Fruit fly (Drosophila melanogaster) whole organism, prepupa: ENCODE results near the gene Med.
A peak's percentile ranks its signal among the peaks of the same experiment; 100 is the strongest.

Experiments
- Blimp-1 ChIP-seq: fragments of 200-800 bp; sonication (Bioruptor generic); optimal IDR thresholded peaks from 3 replicates; lab custom pipeline; 2017; ENCODE audit warnings: missing biosample characterization, missing genetic modification characterization, mild to moderate bottlenecking, moderate library complexity, missing genetic modification reagents
- CG10631 ChIP-seq: fragments of 200-800 bp; sonication (Bioruptor generic); optimal IDR thresholded peaks from 2 replicates; lab custom pipeline; 2016; ENCODE audit warnings: missing biosample characterization, missing genetic modification characterization
- CG11902 ChIP-seq: fragments of 200-800 bp; sonication (Bioruptor generic); optimal IDR thresholded peaks from 3 replicates; lab custom pipeline; 2016; ENCODE audit warnings: missing biosample characterization, missing genetic modification characterization
- CG15336 ChIP-seq: fragments of 200-800 bp; sonication (Bioruptor generic); IDR thresholded peaks from 2 replicates; pipeline ENCODE4 v1.3.6; 2022; ENCODE audit warnings: missing biosample characterization, missing genetic modification characterization
- CG1621 ChIP-seq: fragments of 200-800 bp; sonication (Bioruptor generic); optimal IDR thresholded peaks from 3 replicates; lab custom pipeline; 2018; ENCODE audit warnings: missing biosample characterization, mild to moderate bottlenecking, missing genetic modification characterization
- CG31627 ChIP-seq: fragments of 200-800 bp; sonication (Bioruptor generic); optimal IDR thresholded peaks from 3 replicates; lab custom pipeline; 2016; ENCODE audit warnings: missing biosample characterization, missing genetic modification characterization
- CG32006 ChIP-seq: fragments of 200-800 bp; sonication (Bioruptor generic); optimal IDR thresholded peaks from 3 replicates; lab custom pipeline; 2017; ENCODE audit warnings: missing biosample characterization, mild to moderate bottlenecking, missing genetic modification characterization
- CG3919 ChIP-seq: fragments of 200-800 bp; sonication (Bioruptor generic); optimal IDR thresholded peaks from 3 replicates; lab custom pipeline; 2016; ENCODE audit warnings: missing biosample characterization, missing genetic modification characterization
- CG4318 ChIP-seq: fragments of 200-800 bp; sonication (Bioruptor generic); optimal IDR thresholded peaks from 3 replicates; lab custom pipeline; 2017; ENCODE audit warnings: missing biosample characterization, mild to moderate bottlenecking, missing genetic modification characterization
- CG6163 ChIP-seq: fragments of 200-800 bp; sonication (Bioruptor generic); IDR thresholded peaks from 3 replicates; pipeline ENCODE4 v1.3.6; 2022; ENCODE audit warnings: missing biosample characterization, missing genetic modification characterization
- CG6276 ChIP-seq: fragments of 200-800 bp; sonication (Bioruptor generic); optimal IDR thresholded peaks from 2 replicates; lab custom pipeline; 2017; ENCODE audit warnings: missing biosample characterization, mild to moderate bottlenecking, missing genetic modification characterization
- CG6792 ChIP-seq: fragments of 200-800 bp; sonication (Bioruptor generic); optimal IDR thresholded peaks from 3 replicates; lab custom pipeline; 2016; ENCODE audit warnings: missing biosample characterization, missing genetic modification characterization
- CG6808 ChIP-seq: fragments of 200-800 bp; sonication (Bioruptor generic); optimal IDR thresholded peaks from 3 replicates; lab custom pipeline; 2017; ENCODE audit warnings: missing biosample characterization, missing genetic modification characterization, mild to moderate bottlenecking, moderate library complexity, missing genetic modification reagents
- CG6854 ChIP-seq: fragments of 200-800 bp; sonication (Bioruptor generic); optimal IDR thresholded peaks from 2 replicates; lab custom pipeline; 2017; ENCODE audit warnings: missing biosample characterization, mild to moderate bottlenecking, missing genetic modification characterization
- CG7368 ChIP-seq: fragments of 200-800 bp; sonication (Bioruptor generic); optimal IDR thresholded peaks from 3 replicates; lab custom pipeline; 2016; ENCODE audit warnings: missing biosample characterization, missing genetic modification characterization
- CG8119 ChIP-seq: fragments of 200-800 bp; sonication (Bioruptor generic); IDR thresholded peaks from 3 replicates; pipeline ENCODE4 v1.3.6; 2022; ENCODE audit warnings: missing biosample characterization, missing genetic modification characterization
- CG8319 ChIP-seq: fragments of 200-800 bp; sonication (Bioruptor generic); optimal IDR thresholded peaks from 3 replicates; lab custom pipeline; 2016; ENCODE audit warnings: missing biosample characterization, missing genetic modification characterization
- CG9139 ChIP-seq: fragments of 200-800 bp; sonication (Bioruptor generic); optimal IDR thresholded peaks from 3 replicates; lab custom pipeline; 2017; ENCODE audit warnings: missing biosample characterization, mild to moderate bottlenecking, missing genetic modification characterization
- Eip78C ChIP-seq: fragments of 200-800 bp; sonication (Bioruptor generic); peaks from one replicate; lab custom pipeline; 2016; ENCODE audit warnings: missing biosample characterization, missing genetic modification characterization
- Eip93F ChIP-seq: fragments of 200-800 bp; sonication (Bioruptor generic); optimal IDR thresholded peaks from 2 replicates; lab custom pipeline; 2016; ENCODE audit warnings: missing biosample characterization, mild to moderate bottlenecking, missing genetic modification characterization
- Ets96B ChIP-seq: fragments of 200-800 bp; optimal IDR thresholded peaks from 2 replicates; lab custom pipeline; 2019; ENCODE audit warnings: missing biosample characterization, mild to moderate bottlenecking, missing genetic modification characterization, moderate library complexity
- Hr39 ChIP-seq: fragments of 200-800 bp; sonication (Bioruptor generic); optimal IDR thresholded peaks from 2 replicates; lab custom pipeline; 2016; ENCODE audit warnings: missing biosample characterization, missing genetic modification characterization
- Lpt ChIP-seq: fragments of 200-800 bp; sonication (Bioruptor generic); optimal IDR thresholded peaks from 3 replicates; lab custom pipeline; 2016; ENCODE audit warnings: missing biosample characterization, missing genetic modification characterization
- Smox ChIP-seq: fragments of 200-800 bp; sonication (Bioruptor generic); optimal IDR thresholded peaks from 3 replicates; lab custom pipeline; 2016; ENCODE audit warnings: missing biosample characterization, missing genetic modification characterization
- Sox102F ChIP-seq: fragments of 200-800 bp; sonication (Bioruptor generic); optimal IDR thresholded peaks from 2 replicates; lab custom pipeline; 2016; ENCODE audit warnings: missing biosample characterization, mild to moderate bottlenecking, missing genetic modification characterization
- Sox14 ChIP-seq: fragments of 200-800 bp; sonication (Bioruptor generic); optimal IDR thresholded peaks from 3 replicates; lab custom pipeline; 2016; ENCODE audit warnings: missing biosample characterization, missing genetic modification characterization
- acj6 ChIP-seq: fragments of 200-800 bp; sonication (Bioruptor generic); optimal IDR thresholded peaks from 3 replicates; lab custom pipeline; 2016; ENCODE audit warnings: missing biosample characterization, missing genetic modification characterization
- dsx ChIP-seq: fragments of 200-800 bp; optimal IDR thresholded peaks from 3 replicates; lab custom pipeline; 2019; ENCODE audit warnings: missing biosample characterization, mild to moderate bottlenecking, missing genetic modification characterization, moderate library complexity; ENCODE audit not compliant: poor library complexity, severe bottlenecking
- eg ChIP-seq: fragments of 200-800 bp; sonication (Bioruptor generic); IDR thresholded peaks from 3 replicates; pipeline ENCODE4 v1.3.6; 2022; ENCODE audit warnings: missing biosample characterization, missing genetic modification characterization
- esn ChIP-seq: fragments of 200-800 bp; sonication (Bioruptor generic); optimal IDR thresholded peaks from 2 replicates; lab custom pipeline; 2016; ENCODE audit warnings: missing biosample characterization, mild to moderate bottlenecking, missing genetic modification characterization, moderate library complexity
- fd59A ChIP-seq: fragments of 200-800 bp; sonication (Bioruptor generic); optimal IDR thresholded peaks from 2 replicates; lab custom pipeline; 2017; ENCODE audit warnings: missing biosample characterization, mild to moderate bottlenecking, missing genetic modification characterization, missing genetic modification reagents
- fd85E ChIP-seq: fragments of 200-800 bp; sonication (Bioruptor generic); optimal IDR thresholded peaks from 3 replicates; lab custom pipeline; 2016; ENCODE audit warnings: missing biosample characterization, missing genetic modification characterization
- fkh ChIP-seq: fragments of 200-800 bp; sonication (Bioruptor generic); optimal IDR thresholded peaks from 3 replicates; lab custom pipeline; 2017; ENCODE audit warnings: missing biosample characterization, mild to moderate bottlenecking, missing genetic modification characterization, moderate library complexity
- lz ChIP-seq: fragments of 200-800 bp; sonication (Bioruptor generic); optimal IDR thresholded peaks from 3 replicates; lab custom pipeline; 2016; ENCODE audit warnings: missing biosample characterization, missing genetic modification characterization
- net ChIP-seq: fragments of 200-800 bp; sonication (Bioruptor generic); optimal IDR thresholded peaks from 3 replicates; lab custom pipeline; 2016; ENCODE audit warnings: missing biosample characterization, missing genetic modification characterization
- pdm3 ChIP-seq: fragments of 200-800 bp; sonication (Bioruptor generic); optimal IDR thresholded peaks from 3 replicates; lab custom pipeline; 2016; ENCODE audit warnings: missing biosample characterization, missing genetic modification characterization
- ss ChIP-seq, 2 experiments: fragments of 200-800 bp; sonication (Bioruptor generic); optimal IDR thresholded peaks; 2 replicates in 1 of 2; 3 replicates in 1 of 2; lab custom pipeline; 2017 to 2018; ENCODE audit warnings: mild to moderate bottlenecking in 2 of 2, missing biosample characterization in 2 of 2, missing genetic modification characterization in 2 of 2, moderate library complexity in 1 of 2
- svp ChIP-seq: fragments of 200-800 bp; sonication (Bioruptor generic); peaks from one replicate; lab custom pipeline; 2016; ENCODE audit warnings: missing biosample characterization, missing genetic modification characterization
- topi ChIP-seq: fragments of 200-800 bp; sonication (Bioruptor generic); optimal IDR thresholded peaks from 3 replicates; lab custom pipeline; 2016; ENCODE audit warnings: missing biosample characterization, missing genetic modification characterization
- vri ChIP-seq: fragments of 200-800 bp; sonication (Bioruptor generic); optimal IDR thresholded peaks from 3 replicates; lab custom pipeline; 2016; ENCODE audit warnings: missing biosample characterization, mild to moderate bottlenecking, missing genetic modification characterization

Med gene

DNA sequence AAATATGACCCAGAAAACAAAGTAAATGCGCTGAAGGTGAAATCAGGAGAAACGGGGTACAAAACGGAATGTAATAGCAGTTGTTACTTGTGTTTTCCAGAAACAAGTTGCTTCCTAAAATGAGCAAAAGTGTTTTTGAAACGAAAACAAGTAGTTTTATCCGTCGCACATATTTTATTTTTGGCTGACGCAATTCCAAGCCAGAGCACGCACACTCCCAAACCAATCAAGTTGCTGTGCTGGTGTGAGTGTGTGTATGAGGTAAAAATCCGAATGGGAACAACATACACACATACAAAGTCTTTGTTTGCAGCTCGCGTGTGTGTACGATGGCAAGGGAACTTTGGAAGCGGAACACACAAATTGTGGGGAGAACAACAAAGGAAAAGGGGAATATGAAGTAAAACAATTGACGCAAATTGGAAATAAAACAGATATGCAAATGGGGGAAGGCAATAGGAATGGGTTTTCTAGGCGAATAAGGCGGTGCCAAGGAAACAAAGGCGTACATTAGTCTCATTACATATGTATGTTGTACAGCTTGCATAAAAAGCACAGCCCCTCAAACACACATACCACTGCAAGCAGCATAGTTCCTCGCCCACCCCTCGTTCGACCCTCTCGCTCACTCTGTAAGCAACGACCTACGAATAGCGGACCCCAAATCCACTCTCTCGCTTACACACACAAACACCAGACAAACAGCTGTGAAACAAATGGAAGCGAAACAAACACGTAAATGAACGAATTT is 2.2 kb upstream of the Med start:
- TF ChIP-seq dsx, result peak; percentile 47
- TF ChIP-seq net (GFP tag; lab: Kevin White, UChicago), result peak; percentile 14
- peak; percentile 39 to 48 for TF ChIP-seq ss (GFP tag; optimal IDR thresholded peaks at IDR 0.05; lab: Kevin White, UChicago)
- no peak for TF ChIP-seq Blimp-1 (GFP tag; lab: Kevin White, UChicago)
- no peak for TF ChIP-seq topi (GFP tag; lab: Kevin White, UChicago)
- no peak for TF ChIP-seq esn (GFP tag; lab: Kevin White, UChicago)
- peak; percentile 72 for TF ChIP-seq svp (GFP tag; lab: Kevin White, UChicago)
- peak; percentile 55 for TF ChIP-seq CG9139 (GFP tag; lab: Kevin White, UChicago)
- peak; percentile 56 for TF ChIP-seq Eip93F (GFP tag; lab: Kevin White, UChicago)
- TF ChIP-seq CG6792, result no peak
- peak; percentile 98 for TF ChIP-seq CG6276 (GFP tag; lab: Kevin White, UChicago)
- TF ChIP-seq Eip78C (GFP tag; lab: Kevin White, UChicago), result peak; percentile 72
- no peak for TF ChIP-seq acj6 (GFP tag; lab: Kevin White, UChicago)
- no peak for TF ChIP-seq CG4318
- TF ChIP-seq Lpt (GFP tag; lab: Kevin White, UChicago), result peak; percentile 44
- no peak for TF ChIP-seq Ets96B (tag; lab: Kevin White, UChicago)
- peak; percentile 91 for TF ChIP-seq fkh (GFP tag; lab: Kevin White, UChicago)
- TF ChIP-seq CG6808, result peak; percentile 25
- TF ChIP-seq CG32006 (GFP tag; lab: Kevin White, UChicago), result peak; percentile 3
- TF ChIP-seq CG3919 (GFP tag; lab: Kevin White, UChicago), result no peak
- TF ChIP-seq Sox14, result peak; percentile 95
- peak; percentile 87 for TF ChIP-seq vri (GFP tag; lab: Kevin White, UChicago)
- TF ChIP-seq, all 60 proteins: peak for 14

DNA sequence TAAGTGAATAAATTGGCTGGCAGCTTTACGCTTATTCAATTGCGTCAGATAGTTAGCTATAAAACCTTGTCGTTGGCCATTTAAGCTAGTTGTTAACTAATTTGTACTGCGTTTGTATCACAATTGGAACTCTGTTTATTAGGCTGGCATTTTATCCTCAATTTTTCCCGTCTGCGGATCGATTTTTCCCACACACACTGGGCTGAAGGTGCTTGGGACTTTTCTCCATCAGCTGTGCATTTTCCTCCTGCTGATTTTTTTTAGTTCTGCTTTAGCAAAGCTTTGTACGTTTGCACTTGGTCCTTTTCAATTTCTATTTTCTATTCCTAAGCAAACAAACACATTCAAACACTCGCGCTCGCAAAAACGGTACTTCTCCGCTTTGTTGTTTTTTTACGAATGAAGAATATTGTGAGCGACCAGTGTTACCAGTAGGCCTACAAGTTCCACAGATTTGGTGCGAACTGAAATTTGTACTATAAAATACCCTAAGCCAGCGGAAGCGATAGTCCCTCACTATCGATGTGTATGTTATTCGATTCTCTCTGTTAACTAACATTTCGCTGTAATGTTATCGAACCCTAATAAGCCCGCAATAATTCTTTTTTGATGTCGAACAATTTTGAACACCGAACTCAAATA is 1.3 kb upstream of the Med start:
- TF ChIP-seq pdm3, result no peak
- peak; percentile 70 for TF ChIP-seq Sox14
- TF ChIP-seq ss (GFP tag; optimal IDR thresholded peaks at IDR 0.05; lab: Kevin White, UChicago), result peak in 1 of 2 experiments; percentile 51
- TF ChIP-seq CG7368 (GFP tag; lab: Kevin White, UChicago), result peak; percentile 39
- no peak for TF ChIP-seq CG11902 (GFP tag; lab: Kevin White, UChicago)
- no peak for TF ChIP-seq fd85E (GFP tag; lab: Kevin White, UChicago)
- TF ChIP-seq CG32006 (GFP tag; lab: Kevin White, UChicago), result no peak
- TF ChIP-seq Eip78C (GFP tag; lab: Kevin White, UChicago), result peak; percentile 65
- TF ChIP-seq CG15336 (GFP tag; lab: Robert Waterston, UW), result no peak
- peak; percentile 43 for TF ChIP-seq Sox102F (GFP tag; lab: Kevin White, UChicago)
- TF ChIP-seq CG6792, result peak; percentile 7
- TF ChIP-seq CG10631 (GFP tag; lab: Kevin White, UChicago), result no peak
- peak; percentile 62 for TF ChIP-seq vri (GFP tag; lab: Kevin White, UChicago)
- peak; percentile 61 for TF ChIP-seq fkh (GFP tag; lab: Kevin White, UChicago)
- TF ChIP-seq net (GFP tag; lab: Kevin White, UChicago), result peak; percentile 29
- peak; percentile 46 for TF ChIP-seq Eip93F (GFP tag; lab: Kevin White, UChicago)
- TF ChIP-seq esn (GFP tag; lab: Kevin White, UChicago), result peak; percentile 14
- TF ChIP-seq Smox (GFP tag; lab: Kevin White, UChicago), result no peak
- TF ChIP-seq CG8119 (GFP tag; lab: Robert Waterston, UW), result no peak
- peak; percentile 22 for TF ChIP-seq lz (GFP tag; lab: Kevin White, UChicago)
- TF ChIP-seq fd59A (GFP tag; lab: Kevin White, UChicago), result no peak
- peak; percentile 55 for TF ChIP-seq CG9139 (GFP tag; lab: Kevin White, UChicago)
- peak; percentile 3 for TF ChIP-seq CG1621 (tag; lab: Kevin White, UChicago)
- TF ChIP-seq CG31627, result no peak
- no peak for TF ChIP-seq CG6163 (GFP tag; lab: Robert Waterston, UW)
- no peak for TF ChIP-seq CG8319 (GFP tag; lab: Kevin White, UChicago)
- TF ChIP-seq eg, result no peak
- TF ChIP-seq CG6854 (GFP tag; lab: Kevin White, UChicago), result peak; percentile 63
- TF ChIP-seq Hr39 (GFP tag; lab: Kevin White, UChicago), result no peak
- peak; percentile 57 for TF ChIP-seq CG3919 (GFP tag; lab: Kevin White, UChicago)
- TF ChIP-seq dsx, result peak; percentile 13
